Fruit fly (Drosophila melanogaster) whole organism, embryonic: ENCODE results near the gene CG4991.

ENCODE experiments used
- CG10209 ChIP-seq: fragments of 200-800 bp; sonication (Bioruptor generic); optimal IDR thresholded peaks from 3 replicates; lab custom pipeline; 2017; ENCODE audit warnings: missing biosample characterization, mild to moderate bottlenecking, missing genetic modification characterization, missing genetic modification reagents
- CG11398 ChIP-seq: fragments of 200-800 bp; sonication (Bioruptor generic); optimal IDR thresholded peaks from 2 replicates; lab custom pipeline; 2016; ENCODE audit warnings: missing biosample characterization, missing genetic modification characterization
- CG11695 ChIP-seq: fragments of 200-800 bp; sonication (Bioruptor generic); IDR thresholded peaks from 3 replicates; pipeline ENCODE4 v1.3.6; 2022; ENCODE audit warnings: missing biosample characterization, missing genetic modification characterization
- CG12391 ChIP-seq: fragments of 200-800 bp; sonication (Bioruptor generic); optimal IDR thresholded peaks from 3 replicates; lab custom pipeline; 2018; ENCODE audit warnings: missing biosample characterization, mild to moderate bottlenecking, missing genetic modification characterization, moderate library complexity
- CG13287 ChIP-seq: fragments of 200-800 bp; sonication (Bioruptor generic); IDR thresholded peaks from 2 replicates; pipeline ENCODE4 v1.3.6; 2022; ENCODE audit warnings: missing biosample characterization, missing genetic modification characterization; ENCODE audit not compliant: partially characterized antibody
- CG13624 ChIP-seq: fragments of 200-800 bp; sonication (Bioruptor generic); optimal IDR thresholded peaks from 2 replicates; lab custom pipeline; 2016; ENCODE audit warnings: missing biosample characterization, missing genetic modification characterization
- CG15073 ChIP-seq: fragments of 200-800 bp; sonication (Bioruptor generic); optimal IDR thresholded peaks from 2 replicates; lab custom pipeline; 2016; ENCODE audit warnings: missing biosample characterization, missing genetic modification characterization
- CG16863 ChIP-seq: fragments of 200-800 bp; sonication (Bioruptor generic); optimal IDR thresholded peaks from 3 replicates; lab custom pipeline; 2016; ENCODE audit warnings: missing biosample characterization, missing genetic modification characterization
- CG17328 ChIP-seq: fragments of 200-800 bp; sonication (Bioruptor generic); IDR thresholded peaks from 2 replicates; pipeline ENCODE4 v1.3.6; 2022; ENCODE audit warnings: missing biosample characterization, missing genetic modification characterization
- CG17385 ChIP-seq: fragments of 200-800 bp; sonication (Bioruptor generic); optimal IDR thresholded peaks from 3 replicates; lab custom pipeline; 2018; ENCODE audit warnings: missing biosample characterization, mild to moderate bottlenecking, missing genetic modification characterization
- CG2875 ChIP-seq: fragments of 200-800 bp; sonication (Bioruptor generic); optimal IDR thresholded peaks from 2 replicates; lab custom pipeline; 2017; ENCODE audit warnings: missing biosample characterization, mild to moderate bottlenecking, missing genetic modification characterization, missing genetic modification reagents
- CG2889 ChIP-seq: fragments of 200-800 bp; sonication (Bioruptor generic); IDR thresholded peaks from 3 replicates; pipeline ENCODE4 v1.3.6; 2022; ENCODE audit warnings: missing biosample characterization, missing genetic modification characterization
- CG33557 ChIP-seq: fragments of 200-800 bp; sonication (Bioruptor generic); optimal IDR thresholded peaks from 2 replicates; lab custom pipeline; 2019; ENCODE audit warnings: missing biosample characterization, mild to moderate bottlenecking, missing genetic modification characterization, moderate library complexity
- CG4360 ChIP-seq: fragments of 200-800 bp; sonication (Bioruptor generic); IDR thresholded peaks from 2 replicates; pipeline ENCODE4 v1.3.6; 2022; ENCODE audit warnings: missing biosample characterization, missing genetic modification characterization
- CG6683 ChIP-seq: fragments of 200-800 bp; sonication (Bioruptor generic); optimal IDR thresholded peaks from 2 replicates; lab custom pipeline; 2017; ENCODE audit warnings: missing biosample characterization, mild to moderate bottlenecking, missing genetic modification characterization, missing genetic modification reagents
- CG8924 ChIP-seq: fragments of 200-800 bp; optimal IDR thresholded peaks from 3 replicates; lab custom pipeline; 2019; ENCODE audit warnings: missing biosample characterization, mild to moderate bottlenecking, missing genetic modification characterization, moderate library complexity
- CG9437 ChIP-seq: fragments of 200-800 bp; sonication (Bioruptor generic); optimal IDR thresholded peaks from 2 replicates; lab custom pipeline; 2018; ENCODE audit warnings: missing biosample characterization, mild to moderate bottlenecking, missing genetic modification characterization
- CG9727 ChIP-seq: fragments of 200-800 bp; sonication (Bioruptor generic); optimal IDR thresholded peaks from 3 replicates; lab custom pipeline; 2017; ENCODE audit warnings: missing biosample characterization, mild to moderate bottlenecking, missing genetic modification characterization
- Camta ChIP-seq: fragments of 200-800 bp; sonication (Bioruptor generic); optimal IDR thresholded peaks from 2 replicates; lab custom pipeline; 2016; ENCODE audit warnings: missing biosample characterization, missing genetic modification characterization
- CrebB ChIP-seq: fragments of 200-800 bp; sonication (Bioruptor generic); optimal IDR thresholded peaks from 3 replicates; lab custom pipeline; 2018; ENCODE audit warnings: missing biosample characterization, mild to moderate bottlenecking, missing genetic modification characterization
- D19B ChIP-seq: fragments of 200-800 bp; sonication (Bioruptor generic); optimal IDR thresholded peaks from 2 replicates; lab custom pipeline; 2017; ENCODE audit warnings: missing biosample characterization, mild to moderate bottlenecking, missing genetic modification characterization
- Dek ChIP-seq: fragments of 200-800 bp; sonication (Bioruptor generic); optimal IDR thresholded peaks from 3 replicates; lab custom pipeline; 2019; ENCODE audit warnings: missing biosample characterization, mild to moderate bottlenecking, missing genetic modification characterization, moderate library complexity
- Dll ChIP-seq: fragments of 200-800 bp; sonication (Bioruptor generic); IDR thresholded peaks from 4 replicates; pipeline ENCODE4 v1.3.6; 2022; ENCODE audit warnings: missing biosample characterization, missing genetic modification characterization; ENCODE audit not compliant: partially characterized antibody
- MBD-R2 ChIP-seq: fragments of 200-800 bp; sonication (Bioruptor generic); IDR thresholded peaks from 2 replicates; pipeline ENCODE4 v1.3.6; 2022; ENCODE audit warnings: missing biosample characterization, missing genetic modification characterization
- Oli ChIP-seq: fragments of 200-800 bp; sonication (Bioruptor generic); optimal IDR thresholded peaks from 2 replicates; lab custom pipeline; 2018; ENCODE audit warnings: missing biosample characterization, mild to moderate bottlenecking, missing genetic modification characterization, moderate library complexity
- Opbp ChIP-seq: fragments of 200-800 bp; sonication (Bioruptor generic); IDR thresholded peaks from 3 replicates; pipeline ENCODE4 v1.3.6; 2022; ENCODE audit warnings: missing biosample characterization, missing genetic modification characterization; ENCODE audit not compliant: partially characterized antibody
- PHDP ChIP-seq: fragments of 200-800 bp; sonication (Bioruptor generic); optimal IDR thresholded peaks from 3 replicates; lab custom pipeline; 2018; ENCODE audit warnings: missing biosample characterization, mild to moderate bottlenecking, missing genetic modification characterization, moderate library complexity
- Poxn ChIP-seq: fragments of 200-800 bp; sonication (Bioruptor generic); IDR thresholded peaks from 2 replicates; pipeline ENCODE4 v1.3.6; 2022; ENCODE audit warnings: missing biosample characterization, missing genetic modification characterization
- Scr ChIP-seq: fragments of 200-800 bp; sonication (Bioruptor generic); IDR thresholded peaks from 2 replicates; pipeline ENCODE4 v1.3.6; 2022; ENCODE audit warnings: missing biosample characterization, missing genetic modification characterization; ENCODE audit not compliant: partially characterized antibody
- Stat92E ChIP-seq, 3 experiments: fragments of >200 bp in 2 of 3; fragments of 200-800 bp in 1 of 3; sonication (Bioruptor generic) in 1 of 3; optimal IDR thresholded peaks; 2 replicates each; lab custom pipeline; 2017 to 2019; ENCODE audit warnings: missing biosample characterization in 3 of 3, missing genetic modification characterization in 3 of 3, mild to moderate bottlenecking in 1 of 3, moderate library complexity in 1 of 3
- abd-A ChIP-seq: fragments of 200-800 bp; sonication (Bioruptor generic); optimal IDR thresholded peaks from 3 replicates; lab custom pipeline; 2019; ENCODE audit warnings: missing biosample characterization, mild to moderate bottlenecking, missing genetic modification characterization, moderate library complexity
- ara ChIP-seq: fragments of 200-800 bp; sonication (Bioruptor generic); IDR thresholded peaks from 2 replicates; pipeline ENCODE4 v1.3.6; 2022; ENCODE audit warnings: missing biosample characterization, missing genetic modification characterization
- ato ChIP-seq: fragments of 200-800 bp; sonication (Bioruptor generic); IDR thresholded peaks from 2 replicates; pipeline ENCODE4 v1.3.6; 2022; ENCODE audit warnings: missing biosample characterization, missing genetic modification characterization; ENCODE audit not compliant: partially characterized antibody
- cato ChIP-seq: fragments of 200-800 bp; sonication (Bioruptor generic); optimal IDR thresholded peaks from 2 replicates; lab custom pipeline; 2016; ENCODE audit warnings: missing biosample characterization, missing genetic modification characterization, borderline replicate concordance
- cwo ChIP-seq: fragments of 200-800 bp; sonication (Bioruptor generic); optimal IDR thresholded peaks from 3 replicates; lab custom pipeline; 2017; ENCODE audit warnings: missing biosample characterization, missing genetic modification characterization, mild to moderate bottlenecking, moderate library complexity, missing genetic modification reagents
- dan ChIP-seq: fragments of 200-800 bp; sonication (Bioruptor generic); IDR thresholded peaks from 2 replicates; pipeline ENCODE4 v1.3.6; 2022; ENCODE audit warnings: missing biosample characterization, missing genetic modification characterization
- dmrt99B ChIP-seq: fragments of 200-800 bp; sonication (Bioruptor generic); optimal IDR thresholded peaks from 2 replicates; lab custom pipeline; 2018; ENCODE audit warnings: missing biosample characterization, mild to moderate bottlenecking, missing genetic modification characterization, moderate library complexity
- dysf ChIP-seq: fragments of 200-800 bp; sonication (Bioruptor generic); IDR thresholded peaks from 3 replicates; pipeline ENCODE4 v1.3.6; 2022; ENCODE audit warnings: missing biosample characterization, missing genetic modification characterization
- ftz-f1 ChIP-seq: fragments of 200-800 bp; sonication (Bioruptor generic); optimal IDR thresholded peaks from 2 replicates; lab custom pipeline; 2016; ENCODE audit warnings: missing biosample characterization, missing genetic modification characterization
- h ChIP-seq: fragments of >200 bp; optimal IDR thresholded peaks from 2 replicates; lab custom pipeline; 2017
- lola ChIP-seq, 3 experiments: fragments of >200 bp in 2 of 3; fragments of 200-800 bp in 1 of 3; sonication (Bioruptor generic) in 1 of 3; optimal IDR thresholded peaks; 2 replicates each; lab custom pipeline; 2017 to 2019; ENCODE audit warnings: missing biosample characterization in 3 of 3, missing genetic modification characterization in 3 of 3, mild to moderate bottlenecking in 1 of 3, moderate library complexity in 1 of 3
- nmo ChIP-seq: fragments of 200-800 bp; sonication (Bioruptor generic); optimal IDR thresholded peaks from 2 replicates; lab custom pipeline; 2018; ENCODE audit warnings: missing biosample characterization, mild to moderate bottlenecking, missing genetic modification characterization, moderate library complexity
- pnt ChIP-seq: fragments of 200-800 bp; sonication (Bioruptor generic); optimal IDR thresholded peaks from 3 replicates; lab custom pipeline; 2016; ENCODE audit warnings: missing biosample characterization, missing genetic modification characterization
- run ChIP-seq: fragments of 200-800 bp; sonication (Bioruptor generic); optimal IDR thresholded peaks from 3 replicates; lab custom pipeline; 2018; ENCODE audit warnings: missing biosample characterization, mild to moderate bottlenecking, missing genetic modification characterization
- sens ChIP-seq: fragments of 200-800 bp; sonication (Bioruptor generic); peaks from one replicate; lab custom pipeline; 2016; ENCODE audit warnings: missing biosample characterization, missing genetic modification characterization
- shn ChIP-seq: fragments of 200-800 bp; sonication (Bioruptor generic); optimal IDR thresholded peaks from 3 replicates; lab custom pipeline; 2016; ENCODE audit warnings: missing biosample characterization, missing genetic modification characterization
- sna ChIP-seq: fragments of 200-800 bp; sonication (Bioruptor generic); IDR thresholded peaks from 2 replicates; pipeline ENCODE4 v1.3.6; 2022; ENCODE audit warnings: missing biosample characterization, missing genetic modification characterization; ENCODE audit not compliant: partially characterized antibody
- tap ChIP-seq: fragments of 200-800 bp; optimal IDR thresholded peaks from 3 replicates; lab custom pipeline; 2019; ENCODE audit warnings: missing biosample characterization, mild to moderate bottlenecking, missing genetic modification characterization, moderate library complexity
- tup ChIP-seq: fragments of 200-800 bp; sonication (Bioruptor generic); optimal IDR thresholded peaks from 2 replicates; lab custom pipeline; 2016; ENCODE audit warnings: missing biosample characterization, mild to moderate bottlenecking, missing genetic modification characterization, moderate library complexity
- vvl ChIP-seq: fragments of 200-800 bp; sonication (Bioruptor generic); IDR thresholded peaks from 2 replicates; pipeline ENCODE4 v1.3.6; 2022; ENCODE audit warnings: missing biosample characterization, missing genetic modification characterization
- yki ChIP-seq: fragments of >200 bp; optimal IDR thresholded peaks from 3 replicates; lab custom pipeline; 2018

Gene CG4991

DNA sequence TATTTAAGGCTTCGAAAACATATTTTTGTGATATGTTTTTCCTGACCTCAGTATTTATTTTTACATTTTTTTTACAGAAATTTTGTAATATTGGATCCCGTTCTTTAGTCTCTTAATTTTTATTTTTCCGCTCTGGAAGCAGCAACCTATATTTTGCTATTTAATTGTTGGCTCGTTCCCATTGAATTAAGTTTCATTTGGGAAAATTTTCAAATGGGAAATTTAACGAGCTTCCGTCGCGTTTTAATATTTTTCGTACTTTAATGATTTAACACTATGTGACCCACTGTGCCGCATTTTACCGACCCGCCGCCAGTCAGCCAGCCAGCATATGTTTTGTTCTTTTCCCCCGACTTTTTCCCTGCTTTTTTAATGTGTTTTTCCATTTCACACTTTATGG, 19.6 kb downstream of the CG4991 start (continued):
- TF ChIP-seq CG12391 (tag; lab: Kevin White, UChicago) (no peak), ato (no peak), CG11695 (GFP tag; lab: Robert Waterston, UW) (no peak), Scr (GFP tag; lab: Robert Waterston, UW) (no peak), abd-A (tag; lab: Kevin White, UChicago) (no peak), vvl (GFP tag; lab: Robert Waterston, UW) (no peak), Camta (GFP tag; lab: Kevin White, UChicago) (no peak), PHDP (tag; lab: Kevin White, UChicago) (no peak), CG4360 (no peak), CG17385 (GFP tag; lab: Kevin White, UChicago) (no peak), Stat92E (GFP tag; optimal IDR thresholded peaks at IDR 0.05; lab: Kevin White, UChicago) (no peak), cwo (GFP tag; lab: Kevin White, UChicago) (no peak), yki (lab: Kevin White, UChicago) (no peak), Dek (tag; lab: Kevin White, UChicago) (no peak), dmrt99B (tag; lab: Kevin White, UChicago) (peak; percentile 6), CG13624 (GFP tag; lab: Kevin White, UChicago) (no peak), CG16863 (GFP tag; lab: Kevin White, UChicago) (no peak), lola (GFP tag; optimal IDR thresholded peaks at IDR 0.05; lab: Kevin White, UChicago) (peak in 1 of 3 experiments; percentile 6), Opbp (GFP tag; lab: Robert Waterston, UW) (no peak), Poxn (no peak), CG6683 (GFP tag; lab: Kevin White, UChicago) (no peak), CG13287 (GFP tag; lab: Robert Waterston, UW) (no peak), CrebB (tag; lab: Kevin White, UChicago) (no peak), CG2875 (GFP tag; lab: Kevin White, UChicago) (no peak), CG9727 (GFP tag; lab: Kevin White, UChicago) (peak; percentile 17), ftz-f1 (GFP tag; lab: Kevin White, UChicago) (no peak), run (tag; lab: Kevin White, UChicago) (no peak), dan (GFP tag; lab: Robert Waterston, UW) (no peak), h (no peak), tup (GFP tag; lab: Kevin White, UChicago) (no peak), sna (GFP tag; lab: Robert Waterston, UW) (no peak), CG11398 (GFP tag; lab: Kevin White, UChicago) (no peak), CG10209 (GFP tag; lab: Kevin White, UChicago) (no peak), sens (GFP tag; lab: Kevin White, UChicago) (peak; percentile 84), ara (GFP tag; lab: Robert Waterston, UW) (no peak), CG17328 (GFP tag; lab: Robert Waterston, UW) (0 out of 2 replicates have a peak, but pooled peaks have one; percentile 28), pnt (GFP tag; lab: Kevin White, UChicago) (no peak), CG15073 (no peak), CG9437 (GFP tag; lab: Kevin White, UChicago) (no peak), D19B (no peak), shn (GFP tag; lab: Kevin White, UChicago) (no peak), MBD-R2 (no peak), tap (no peak), cato (GFP tag; lab: Kevin White, UChicago) (no peak), CG33557 (no peak), CG8924 (tag; lab: Kevin White, UChicago) (no peak), Dll (GFP tag; lab: Robert Waterston, UW) (no peak), CG2889 (GFP tag; lab: Robert Waterston, UW) (no peak), dysf (GFP tag; lab: Robert Waterston, UW) (no peak), nmo (GFP tag; lab: Kevin White, UChicago) (peak; percentile 16), Oli (tag; lab: Kevin White, UChicago) (peak; percentile 2)
